Worm (Caenorhabditis elegans) whole organism, L2 larva: ENCODE results near the gene gst-16.

ENCODE experiments used
- F13H6.1 ChIP-seq: sonication (generic microtip); optimal IDR thresholded peaks from 2 replicates; lab custom pipeline; 2016; ENCODE audit warnings: missing genetic modification characterization, missing compliant biosample characterization
- R02D3.7 ChIP-seq: fragments of 150-350 bp; optimal IDR thresholded peaks from 2 replicates; lab custom pipeline; 2014; ENCODE audit warnings: missing biosample characterization, missing genetic modification characterization
- ama-1 ChIP-seq: fragments of 150-350 bp; optimal IDR thresholded peaks from 2 replicates; lab custom pipeline; 2018; ENCODE audit warnings: inconsistent platforms
- egl-27 ChIP-seq: sonication (generic microtip); optimal IDR thresholded peaks from 3 replicates; lab custom pipeline; 2017; ENCODE audit warnings: missing biosample characterization, missing genetic modification reagents, missing genetic modification characterization
- elt-3 ChIP-seq: sonication (generic microtip); optimal IDR thresholded peaks from 2 replicates; lab custom pipeline; 2017; ENCODE audit warnings: missing biosample characterization, missing genetic modification characterization
- mab-5 ChIP-seq: fragments of 150-350 bp; optimal IDR thresholded peaks from 2 replicates; lab custom pipeline; 2014; ENCODE audit warnings: missing biosample characterization, missing genetic modification characterization
- mdl-1 ChIP-seq, 2 experiments: fragments of 150-350 bp in 1 of 2; sonication (generic microtip) in 1 of 2; optimal IDR thresholded peaks; 2 replicates each; lab custom pipeline; 2017; ENCODE audit warnings: missing biosample characterization in 2 of 2, missing genetic modification characterization in 2 of 2
- nhr-11 ChIP-seq: fragments of 150-350 bp; optimal IDR thresholded peaks from 2 replicates; lab custom pipeline; 2014; ENCODE audit warnings: missing biosample characterization, missing genetic modification characterization
- nhr-77 ChIP-seq: fragments of 150-350 bp; optimal IDR thresholded peaks from 2 replicates; lab custom pipeline; 2014; ENCODE audit warnings: missing biosample characterization, missing genetic modification characterization
- sma-9 ChIP-seq, 2 experiments: fragments of 150-350 bp in 1 of 2; sonication (generic microtip) in 1 of 2; optimal IDR thresholded peaks; 2 replicates each; lab custom pipeline; 2014 to 2016; ENCODE audit warnings: missing genetic modification characterization in 2 of 2, mild to moderate bottlenecking in 1 of 2, missing biosample characterization in 1 of 2, missing compliant biosample characterization in 1 of 2, missing genetic modification reagents in 1 of 2, moderate library complexity in 1 of 2

ce11 chrII:13664993-13665680 lies 40.9 kb upstream of the gst-16 start:
- TF ChIP-seq nhr-77 (tag; lab: Kevin White, UChicago) (no peak), sma-9 (GFP tag; optimal IDR thresholded peaks at IDR 0.05; lab: Kevin White, UChicago) (peak; percentile 85), sma-9 (tag; optimal IDR thresholded peaks at IDR 0.05; lab: Kevin White, UChicago) (no peak), elt-3 (no peak), nhr-11 (tag; lab: Kevin White, UChicago) (no peak), ama-1 (no peak), mdl-1 (tag; optimal IDR thresholded peaks at IDR 0.05; lab: Kevin White, UChicago) (no peak), mab-5 (no peak), egl-27 (tag; lab: Kevin White, UChicago) (peak; percentile 49), F13H6.1 (tag; lab: Kevin White, UChicago) (no peak), R02D3.7 (tag; lab: Kevin White, UChicago) (no peak)
